Worm (Caenorhabditis elegans) whole organism, midembryonic: ENCODE measurements around the gene R02C2.1.

Source experiments
- ref-1 ChIP-seq: fragments of 200-800 bp; sonication (Bioruptor generic); conservative IDR thresholded peaks from 2 replicates; pipeline ENCODE4 v1.3.6; 2022; ENCODE audit warnings: missing genetic modification reagents, missing genetic modification characterization, missing compliant biosample characterization
- ztf-23 ChIP-seq: fragments of 200-800 bp; sonication (Bioruptor generic); IDR thresholded peaks from 2 replicates; pipeline ENCODE4 v1.3.6; 2022; ENCODE audit warnings: missing genetic modification reagents, missing genetic modification characterization, missing compliant biosample characterization

ce11 chrV:285298-285697 is 47.3 kb upstream of the R02C2.1 start:
- TF ChIP-seq ref-1 (GFP tag; lab: Robert Waterston, UW) (no peak), ztf-23 (GFP tag; lab: Robert Waterston, UW) (no peak)
